Worm (Caenorhabditis elegans) whole organism, early embryonic: ENCODE data around the gene R11D1.13.

Source experiments
- B0310.2 ChIP-seq: sonication (generic microtip); optimal IDR thresholded peaks from 2 replicates; lab custom pipeline; 2016; ENCODE audit warnings: mild to moderate bottlenecking, missing genetic modification characterization, missing compliant biosample characterization
- aly-1 ChIP-seq: sonication (generic microtip); optimal IDR thresholded peaks from 2 replicates; lab custom pipeline; 2016; ENCODE audit warnings: missing genetic modification characterization, missing compliant biosample characterization
- ama-1 ChIP-seq: fragments of 150-350 bp; optimal IDR thresholded peaks from 2 replicates; lab custom pipeline; 2014
- ceh-36 ChIP-seq: sonication (generic microtip); optimal IDR thresholded peaks from 2 replicates; lab custom pipeline; 2016; ENCODE audit warnings: missing genetic modification characterization, inconsistent platforms, missing compliant biosample characterization
- flt-1 ChIP-seq: fragments of 200-800 bp; sonication (Bioruptor generic); IDR thresholded peaks from 2 replicates; pipeline ENCODE4 v1.3.6; 2022; ENCODE audit warnings: missing genetic modification characterization, missing compliant biosample characterization
- hmbx-1 ChIP-seq: sonication (generic microtip); optimal IDR thresholded peaks from 2 replicates; lab custom pipeline; 2016; ENCODE audit warnings: mild to moderate bottlenecking, missing genetic modification characterization, missing compliant biosample characterization
- hnd-1 ChIP-seq: sonication (generic microtip); optimal IDR thresholded peaks from 2 replicates; lab custom pipeline; 2016; ENCODE audit warnings: missing genetic modification characterization, missing compliant biosample characterization
- pes-1 ChIP-seq: fragments of 200-800 bp; sonication (Bioruptor generic); IDR thresholded peaks from 2 replicates; pipeline ENCODE4 v1.3.6; 2022; ENCODE audit warnings: missing genetic modification reagents, missing genetic modification characterization, missing compliant biosample characterization
- scrt-1 ChIP-seq: fragments of 200-800 bp; sonication (Bioruptor generic); IDR thresholded peaks from 2 replicates; pipeline ENCODE4 v1.3.6; 2022; ENCODE audit warnings: missing genetic modification characterization, missing compliant biosample characterization
- sea-1 ChIP-seq: fragments of 200-800 bp; sonication (Bioruptor generic); conservative IDR thresholded peaks from 2 replicates; pipeline ENCODE4 v1.3.6; 2022; ENCODE audit warnings: missing genetic modification characterization, missing compliant biosample characterization

DNA sequence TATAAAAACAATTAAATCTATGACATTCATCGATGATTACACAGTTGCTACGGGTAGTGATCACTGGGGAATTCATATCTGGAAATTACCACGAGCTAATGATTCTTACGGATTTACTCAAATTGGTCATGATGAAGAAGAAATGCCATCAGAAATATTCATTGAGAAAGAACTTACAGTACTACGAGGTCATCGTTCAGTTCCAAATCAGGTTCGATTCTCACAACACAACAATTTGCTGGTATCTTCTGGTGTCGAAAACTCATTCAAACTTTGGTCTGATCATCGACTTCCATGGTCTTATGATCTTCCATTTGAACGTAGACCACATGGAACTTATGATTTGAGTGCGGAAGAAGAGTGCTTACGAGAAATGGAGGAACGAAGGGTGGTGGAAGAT is 20.4 kb upstream of the R11D1.13 start:
- TF ChIP-seq ama-1 (lab: Kevin White, UChicago) (no peak), pes-1 (no peak), hnd-1 (no peak), sea-1 (GFP tag; lab: Robert Waterston, UW) (no peak), hmbx-1 (tag; lab: Kevin White, UChicago) (no peak), aly-1 (tag; lab: Kevin White, UChicago) (no peak), B0310.2 (tag; lab: Kevin White, UChicago) (no peak), flt-1 (GFP tag; lab: Robert Waterston, UW) (no peak), ceh-36 (tag; lab: Kevin White, UChicago) (no peak), scrt-1 (GFP tag; lab: Robert Waterston, UW) (no peak)
